Worm (Caenorhabditis elegans): ENCODE data around the gene C02B8.12.

C02B8.12 gene

DNA sequence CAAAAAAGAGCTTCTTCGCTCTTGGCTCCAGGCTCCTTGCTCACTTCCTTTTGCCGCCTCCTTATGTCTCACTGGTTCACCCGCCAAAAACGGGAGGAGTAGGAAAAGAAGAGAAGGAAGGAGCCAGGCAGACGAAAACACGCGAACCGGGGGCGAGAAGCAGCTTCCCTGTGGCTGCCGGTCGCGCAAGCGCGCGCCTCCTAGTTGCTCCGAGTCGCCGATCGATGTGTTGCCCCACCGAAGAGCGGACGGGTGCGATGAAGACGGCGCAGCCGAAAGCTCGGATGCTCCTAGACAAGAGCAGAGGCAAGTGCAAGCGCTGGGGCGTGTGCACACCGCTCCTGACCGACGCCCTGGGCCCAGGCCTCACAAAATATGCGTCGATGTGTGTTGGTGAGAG, 40.4 kb upstream of the C02B8.12 start (continued):
- 0 out of 2 replicates have a peak, but pooled peaks have one; percentile 87 for TF ChIP-seq F37B4.10 (GFP tag; IDR thresholded peaks at IDR 0.05)
- no peak for TF ChIP-seq F22D6.2 (tag; optimal IDR thresholded peaks at IDR 0.05)
- peak; percentile 95 for TF ChIP-seq egrh-3 (GFP tag; IDR thresholded peaks at IDR 0.05)
- TF ChIP-seq lin-40 (tag; optimal IDR thresholded peaks at IDR 0.05) = peak; percentile 48
- no peak for TF ChIP-seq lsy-27 (tag; optimal IDR thresholded peaks at IDR 0.05; ENCODE audit: borderline replicate concordance, insufficient read depth)
- TF ChIP-seq sea-2 (GFP tag; IDR thresholded peaks at IDR 0.05) = no peak
- TF ChIP-seq nfya-1 (tag; optimal IDR thresholded peaks at IDR 0.05; ENCODE audit: borderline replicate concordance, insufficient read depth) = no peak
- TF ChIP-seq aptf-2 (GFP tag; conservative IDR thresholded peaks at IDR 0.05) = no peak
- TF ChIP-seq die-1 (tag; optimal IDR thresholded peaks at IDR 0.05) = peak; percentile 9
- TF ChIP-seq ceh-79 (tag; optimal IDR thresholded peaks at IDR 0.05) = peak; percentile 11
- TF ChIP-seq snpc-1.3 (tag; optimal IDR thresholded peaks at IDR 0.05; ENCODE audit: insufficient read depth) = no peak
- peak; percentile 45; the same call in 1 of the 2 replicates for TF ChIP-seq attf-3 (GFP tag; conservative IDR thresholded peaks at IDR 0.05)
- no peak for TF ChIP-seq ztf-18 (tag; optimal IDR thresholded peaks at IDR 0.05)
- peak; percentile 60 for TF ChIP-seq mcd-1 (GFP tag; IDR thresholded peaks at IDR 0.05)
- no peak for TF ChIP-seq Y67H2A.10 (GFP tag; conservative IDR thresholded peaks at IDR 0.05)
- no peak for TF ChIP-seq egl-18 (GFP tag; IDR thresholded peaks at IDR 0.05)
- no peak for TF ChIP-seq F33H1.4 (GFP tag; IDR thresholded peaks at IDR 0.05)
- no peak for TF ChIP-seq mes-4 (tag; optimal IDR thresholded peaks at IDR 0.05)
- TF ChIP-seq unc-130 (GFP tag; optimal IDR thresholded peaks at IDR 0.05) = no peak
- no peak for TF ChIP-seq tbx-9 (tag; optimal IDR thresholded peaks at IDR 0.05; ENCODE audit: borderline replicate concordance)

DNA sequence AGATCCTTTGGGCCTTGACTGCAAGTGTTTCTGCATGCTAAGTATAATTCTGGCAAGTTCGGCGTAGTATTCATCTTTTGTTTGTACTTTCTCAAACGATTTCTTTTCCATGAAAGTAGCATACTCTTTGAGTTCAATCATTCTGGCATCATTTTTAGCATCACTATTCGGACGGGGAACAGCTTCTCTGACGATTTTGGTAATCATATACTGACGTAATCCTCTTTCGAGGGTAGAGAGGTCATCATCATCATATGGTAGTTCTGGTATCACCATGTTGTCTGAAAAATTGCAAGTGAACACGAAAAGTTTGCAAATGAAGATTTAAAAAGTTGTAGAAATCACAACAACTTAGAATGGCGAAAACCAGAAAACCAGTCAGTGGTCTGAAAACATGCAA, 39.6 kb upstream of the C02B8.12 start, which contains the start of gene F22F1.3:
TSS of gene F22F1.3 (minus strand) at position 281 of the 400 bp plus-strand sequence.
- TF ChIP-seq unc-130 (GFP tag; optimal IDR thresholded peaks at IDR 0.05) = no peak
- TF ChIP-seq snpc-1.3 (tag; optimal IDR thresholded peaks at IDR 0.05; ENCODE audit: insufficient read depth) = no peak
- TF ChIP-seq madf-8 (GFP tag; conservative IDR thresholded peaks at IDR 0.05) = no peak
- TF ChIP-seq mcd-1 (GFP tag; IDR thresholded peaks at IDR 0.05) = no peak

DNA sequence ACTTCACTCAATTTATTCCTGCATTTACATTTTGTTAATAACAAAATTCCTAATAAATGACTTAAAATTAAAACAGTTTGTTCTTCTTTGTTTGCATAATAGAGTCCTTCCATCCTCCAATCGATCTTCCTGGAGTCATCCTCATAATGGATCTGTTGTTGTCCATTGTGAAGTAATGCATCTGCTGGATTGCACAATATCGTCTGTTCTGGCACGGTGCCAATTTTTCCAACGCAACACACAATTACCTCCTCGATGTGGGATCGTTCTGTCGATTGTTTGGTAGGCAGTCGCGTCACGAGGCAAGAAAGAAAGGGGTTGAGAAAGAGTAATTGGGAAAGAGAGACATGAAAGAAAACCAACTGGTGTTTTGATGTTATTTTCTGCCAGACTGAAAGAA, 36.8 kb upstream of the C02B8.12 start:
- TF ChIP-seq ceh-27 (GFP tag; optimal IDR thresholded peaks at IDR 0.05) = peak; percentile 47
- TF ChIP-seq K12H6.12 (tag; optimal IDR thresholded peaks at IDR 0.05) = peak; percentile 54
- TF ChIP-seq D2030.7 (GFP tag; IDR thresholded peaks at IDR 0.05) = no peak
- no peak for TF ChIP-seq F52B5.7 (tag; optimal IDR thresholded peaks at IDR 0.05)
- no peak for TF ChIP-seq hmg-1.2 (GFP tag; IDR thresholded peaks at IDR 0.05)
- no peak for TF ChIP-seq lsl-1 (GFP tag; optimal IDR thresholded peaks at IDR 0.05)
- no peak for TF ChIP-seq sptf-2 (GFP tag; optimal IDR thresholded peaks at IDR 0.05)

DNA sequence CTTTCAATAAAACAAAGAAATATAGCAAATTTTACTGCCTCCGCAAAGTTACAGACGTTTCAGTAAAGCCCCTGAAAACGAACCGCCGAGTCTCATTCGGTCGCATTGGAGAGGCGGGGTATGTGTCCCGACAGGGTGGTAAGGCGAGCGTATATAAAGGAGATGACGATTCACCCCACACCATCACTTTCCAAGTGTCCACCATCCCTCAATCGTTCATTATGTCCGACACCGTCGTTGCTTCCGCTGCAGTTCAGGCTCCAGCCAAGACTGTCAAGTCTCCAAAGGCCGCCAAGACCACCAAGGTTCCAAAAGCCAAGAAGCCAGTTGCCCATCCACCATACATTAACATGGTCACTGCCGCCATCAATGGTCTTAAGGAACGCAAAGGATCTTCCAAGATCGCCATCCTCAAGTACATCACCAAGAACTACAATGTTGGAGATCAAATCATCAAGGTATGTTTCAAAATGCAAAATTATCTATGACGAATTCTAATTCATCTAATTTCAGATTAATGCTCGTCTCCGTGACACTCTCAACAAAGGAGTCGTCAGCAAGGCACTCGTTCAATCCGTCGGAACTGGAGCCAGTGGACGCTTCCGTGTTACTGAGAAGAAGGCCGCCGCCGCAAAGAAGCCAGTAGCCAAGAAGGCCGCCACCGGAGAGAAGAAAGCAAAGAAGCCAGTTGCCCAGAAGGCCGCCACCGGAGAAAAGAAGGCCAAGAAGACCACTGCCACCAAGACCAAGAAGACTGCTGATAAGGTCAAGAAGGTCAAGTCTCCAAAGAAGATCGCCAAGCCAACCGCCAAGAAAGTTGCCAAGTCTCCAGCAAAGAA, 36.0 kb upstream of the C02B8.12 start, which contains the start of gene hil-3:
TSS of gene hil-3 (plus strand) at position 195 of the 839 bp plus-strand sequence.
- 0 out of 2 replicates have a peak, but pooled peaks have one; percentile 53 for TF ChIP-seq bed-1 (GFP tag; IDR thresholded peaks at IDR 0.05)
- TF ChIP-seq bed-2 (GFP tag; IDR thresholded peaks at IDR 0.05) = no peak
- no peak for TF ChIP-seq akir-1 (GFP tag; optimal IDR thresholded peaks at IDR 0.05)
- TF ChIP-seq snpc-1.1 (tag; optimal IDR thresholded peaks at IDR 0.05; ENCODE audit: insufficient read depth) = no peak
- TF ChIP-seq nhr-90 (tag; optimal IDR thresholded peaks at IDR 0.05) = no peak
- TF ChIP-seq ztf-25 (GFP tag; IDR thresholded peaks at IDR 0.05) = 0 out of 2 replicates have a peak, but pooled peaks have one; percentile 5
- TF ChIP-seq B0261.1 (tag; optimal IDR thresholded peaks at IDR 0.05) = no peak
- no peak for TF ChIP-seq madf-6 (GFP tag; IDR thresholded peaks at IDR 0.05)
- no peak for TF ChIP-seq C17E4.6 (GFP tag; IDR thresholded peaks at IDR 0.05)
- no peak for TF ChIP-seq ZK185.1 (tag; optimal IDR thresholded peaks at IDR 0.05; ENCODE audit: poor library complexity, severe bottlenecking)
- no peak for TF ChIP-seq ceh-58 (GFP tag; IDR thresholded peaks at IDR 0.05)
- TF ChIP-seq nhr-120 (GFP tag; IDR thresholded peaks at IDR 0.05) = 0 out of 2 replicates have a peak, but pooled peaks have one; percentile 17
- TF ChIP-seq ztf-28 (GFP tag; IDR thresholded peaks at IDR 0.05) = no peak
- no peak for TF ChIP-seq nhr-27 (tag; optimal IDR thresholded peaks at IDR 0.05)
- TF ChIP-seq nfya-2 (GFP tag; IDR thresholded peaks at IDR 0.05) = no peak

Measured in whole organism, young adult.